Worm (Caenorhabditis elegans): ENCODE results near the gene hsb-1.

DNA sequence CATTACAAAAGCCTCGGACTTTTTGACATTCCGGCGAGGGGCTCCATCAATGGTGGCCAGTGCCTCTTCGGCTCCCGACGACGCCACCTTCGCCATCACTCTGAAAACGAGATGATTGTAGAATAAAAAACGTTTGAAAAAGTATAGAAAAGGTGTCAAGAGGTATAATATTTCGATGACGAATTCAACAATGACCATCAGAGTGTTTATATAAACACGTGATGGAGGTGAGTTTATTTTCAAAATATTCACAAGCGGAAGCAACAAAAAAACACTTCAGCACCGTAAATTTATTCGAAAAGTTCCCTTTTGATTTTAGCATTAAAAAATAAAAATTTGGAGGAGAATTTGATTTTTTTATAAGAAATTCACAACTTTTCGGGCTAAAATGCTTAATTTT is 47.6 kb upstream of the hsb-1 start, which contains the start of gene efa-6:
- TF ChIP-seq hlh-30 (tag; optimal IDR thresholded peaks at IDR 0.05; ENCODE audit: insufficient read depth) (no peak), ama-1 (optimal IDR thresholded peaks at IDR 0.05) (no peak), nhr-10 (tag; optimal IDR thresholded peaks at IDR 0.05) (no peak), zag-1 (tag; optimal IDR thresholded peaks at IDR 0.05) (no peak), lsy-2 (tag; optimal IDR thresholded peaks at IDR 0.05) (no peak), fkh-10 (GFP tag; optimal IDR thresholded peaks at IDR 0.05) (no peak), duxl-1 (tag; optimal IDR thresholded peaks at IDR 0.05; ENCODE audit: poor library complexity) (no peak), snpc-1.2 (GFP tag; IDR thresholded peaks at IDR 0.05) (no peak), daf-19 (GFP tag; conservative IDR thresholded peaks at IDR 0.05) (no peak), nhr-6 (tag; optimal IDR thresholded peaks at IDR 0.05) (no peak), pha-4 (GFP tag; IDR thresholded peaks at IDR 0.05) (no peak), pha-4 (tag; optimal IDR thresholded peaks at IDR 0.05) (no peak), dpl-1 (GFP tag; optimal IDR thresholded peaks at IDR 0.05) (no peak), Y5F2A.4 (GFP tag; optimal IDR thresholded peaks at IDR 0.05) (no peak), lir-3 (tag; optimal IDR thresholded peaks at IDR 0.05) (no peak)

Data from whole organism, L4 larva.